Worm (Caenorhabditis elegans): ENCODE results near the gene C06C6.9.

Gene C06C6.9

DNA sequence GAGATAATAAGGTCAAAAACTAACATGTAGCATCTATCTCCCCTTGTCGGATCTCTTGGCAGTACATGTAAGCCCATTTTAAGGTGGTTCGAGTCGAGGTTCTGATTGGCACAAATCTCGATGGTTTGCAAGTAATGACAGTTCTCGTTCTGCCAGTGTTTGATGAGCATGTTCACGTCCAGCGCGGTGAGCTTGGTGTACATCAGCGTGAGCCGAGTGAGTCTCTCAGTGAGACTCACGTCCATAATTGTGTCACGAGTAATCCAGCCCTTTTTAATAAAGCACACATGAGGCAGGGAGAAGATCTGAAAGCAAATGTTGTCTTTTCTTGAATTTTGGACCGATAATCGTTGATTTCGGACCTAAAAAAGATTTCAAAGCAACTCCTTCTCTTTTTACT lies 36.2 kb upstream of the C06C6.9 start, which contains the start of gene T10C6.16:
T10C6.16 (minus strand) TSS at position 245 of the 400 bp plus-strand sequence.
- TF ChIP-seq klf-2 (GFP tag; conservative IDR thresholded peaks at IDR 0.05) (no peak), T22C8.4 (GFP tag; IDR thresholded peaks at IDR 0.05) (no peak), tab-1 (GFP tag; IDR thresholded peaks at IDR 0.05) (no peak), cog-1 (tag; optimal IDR thresholded peaks at IDR 0.05) (no peak), flt-1 (GFP tag; IDR thresholded peaks at IDR 0.05) (no peak), ref-1 (GFP tag; conservative IDR thresholded peaks at IDR 0.05) (no peak), ztf-23 (GFP tag; IDR thresholded peaks at IDR 0.05) (no peak)

DNA sequence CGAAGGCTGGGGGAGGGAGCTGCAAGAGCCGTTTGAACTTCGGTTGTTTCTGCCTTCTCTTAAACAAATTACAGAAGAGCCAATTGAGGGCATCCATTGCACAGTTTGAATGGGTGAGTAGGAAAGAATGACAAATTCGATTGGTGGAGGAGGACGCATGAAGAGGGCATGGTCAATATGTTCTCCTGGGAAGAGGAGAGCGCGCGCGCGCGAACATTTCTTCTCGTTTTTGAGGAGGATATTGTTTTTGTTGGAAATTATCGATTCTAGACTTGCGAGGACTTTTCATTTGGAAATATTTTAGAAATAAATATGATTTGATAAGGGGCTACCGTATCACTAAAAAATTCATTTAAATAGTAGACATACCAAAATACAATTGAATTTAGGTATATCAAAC lies 35.0 kb upstream of the C06C6.9 start, which contains the start of gene T10C6.7:
T10C6.7 (minus strand) TSS at position 143 of the 400 bp plus-strand sequence.
- no peak for TF ChIP-seq med-1 (GFP tag; optimal IDR thresholded peaks at IDR 0.05; ENCODE audit: insufficient read depth)
- no peak for TF ChIP-seq ref-1 (GFP tag; conservative IDR thresholded peaks at IDR 0.05)
- TF ChIP-seq cog-1 (tag; optimal IDR thresholded peaks at IDR 0.05), result no peak
- TF ChIP-seq tab-1 (GFP tag; IDR thresholded peaks at IDR 0.05), result no peak
- no peak for TF ChIP-seq T22C8.4 (GFP tag; IDR thresholded peaks at IDR 0.05)
- no peak for TF ChIP-seq klf-2 (GFP tag; conservative IDR thresholded peaks at IDR 0.05)
- TF ChIP-seq ztf-23 (GFP tag; IDR thresholded peaks at IDR 0.05), result no peak

DNA sequence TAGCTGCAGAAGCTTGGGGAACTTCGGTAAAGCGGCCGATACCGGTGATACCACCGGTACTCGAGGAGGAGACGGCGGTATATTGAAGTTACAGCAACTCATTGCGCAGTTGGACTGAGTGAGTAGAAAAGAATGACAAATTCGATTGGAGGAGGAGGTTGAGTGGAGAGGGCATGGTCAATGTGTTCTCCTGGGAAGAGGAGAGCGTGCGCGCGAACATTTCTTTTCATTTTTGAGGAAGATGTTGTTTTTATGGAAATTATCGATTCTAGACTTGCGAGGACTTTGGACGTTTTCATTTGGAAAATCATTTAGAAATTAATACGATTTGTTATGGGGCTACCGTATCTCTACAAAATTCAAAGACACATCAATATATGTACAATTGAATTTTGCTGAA lies 32.7 kb upstream of the C06C6.9 start:
- TF ChIP-seq ref-1 (GFP tag; conservative IDR thresholded peaks at IDR 0.05) (no peak), med-1 (GFP tag; optimal IDR thresholded peaks at IDR 0.05; ENCODE audit: insufficient read depth) (no peak), cog-1 (tag; optimal IDR thresholded peaks at IDR 0.05) (no peak), ztf-29 (GFP tag; IDR thresholded peaks at IDR 0.05) (no peak), klf-2 (GFP tag; conservative IDR thresholded peaks at IDR 0.05) (no peak), T22C8.4 (GFP tag; IDR thresholded peaks at IDR 0.05) (no peak), tab-1 (GFP tag; IDR thresholded peaks at IDR 0.05) (no peak), ztf-23 (GFP tag; IDR thresholded peaks at IDR 0.05) (no peak), flt-1 (GFP tag; IDR thresholded peaks at IDR 0.05) (no peak)

DNA sequence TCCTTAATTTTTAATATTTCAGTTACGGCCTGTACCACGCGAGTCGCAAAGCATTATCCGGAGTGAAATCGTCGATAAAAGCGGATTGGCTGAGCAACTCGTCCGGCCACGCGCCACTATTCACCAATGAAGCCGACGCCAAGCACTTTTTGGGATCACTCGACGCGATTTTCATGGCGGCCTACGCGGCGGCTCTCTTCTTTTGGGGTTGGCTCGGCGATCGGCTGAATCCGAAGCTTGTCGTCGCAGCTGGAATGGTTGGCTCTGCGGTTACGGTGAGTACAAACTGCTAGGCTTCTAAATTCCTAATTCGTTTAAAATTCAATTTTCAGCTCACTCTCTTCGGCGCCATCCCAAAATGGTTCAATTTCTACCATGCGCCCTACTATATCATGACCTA lies 28.4 kb upstream of the C06C6.9 start:
- TF ChIP-seq flt-1 (GFP tag; IDR thresholded peaks at IDR 0.05) (no peak), tab-1 (GFP tag; IDR thresholded peaks at IDR 0.05) (0 out of 2 replicates have a peak, but pooled peaks have one; percentile 39)

DNA sequence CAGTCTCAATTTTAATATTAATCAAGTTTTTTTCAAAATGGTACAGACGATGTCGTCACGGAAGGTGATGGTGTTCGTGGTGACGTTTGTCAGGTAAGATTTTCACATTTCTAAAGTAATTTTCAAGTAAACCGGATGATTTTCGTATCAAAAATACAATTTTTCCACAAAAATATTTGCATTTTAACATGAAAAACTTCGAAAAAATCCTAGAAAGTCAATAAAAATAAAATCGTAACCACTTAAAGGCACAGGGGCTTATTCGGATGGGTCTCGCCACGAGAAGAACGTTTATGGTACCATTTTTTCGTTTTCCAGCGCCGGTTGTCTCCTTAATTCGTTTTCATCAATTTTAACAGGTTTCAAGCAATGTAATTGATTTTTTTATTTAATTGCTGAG lies 27.7 kb upstream of the C06C6.9 start, which contains the start of gene T10C6.6:
T10C6.6 (plus strand) TSS at position 27 of the 400 bp plus-strand sequence.
- no peak for TF ChIP-seq ref-1 (GFP tag; conservative IDR thresholded peaks at IDR 0.05)

DNA sequence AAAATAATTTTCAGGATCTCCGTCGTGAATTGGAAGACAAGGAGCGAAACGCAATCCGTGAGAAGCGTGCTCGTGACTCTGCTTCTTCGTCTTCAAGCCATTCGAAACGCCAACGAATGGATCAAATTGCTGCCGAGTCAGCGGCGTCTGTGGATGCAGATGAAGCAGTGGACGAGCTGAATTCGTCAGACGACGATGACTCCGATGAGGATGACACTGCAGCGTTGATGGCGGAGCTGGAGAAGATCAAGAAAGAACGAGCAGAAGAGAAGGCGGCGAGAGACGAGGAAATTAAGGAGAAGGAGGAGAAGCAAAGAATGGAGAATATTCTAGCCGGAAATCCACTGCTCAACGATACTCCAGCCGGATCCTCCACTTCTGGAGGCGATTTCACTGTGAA lies 27.0 kb upstream of the C06C6.9 start:
- TF ChIP-seq ref-1 (GFP tag; conservative IDR thresholded peaks at IDR 0.05) (no peak), cog-1 (tag; optimal IDR thresholded peaks at IDR 0.05) (no peak), ztf-23 (GFP tag; IDR thresholded peaks at IDR 0.05) (no peak), flt-1 (GFP tag; IDR thresholded peaks at IDR 0.05) (no peak), tab-1 (GFP tag; IDR thresholded peaks at IDR 0.05) (no peak)

DNA sequence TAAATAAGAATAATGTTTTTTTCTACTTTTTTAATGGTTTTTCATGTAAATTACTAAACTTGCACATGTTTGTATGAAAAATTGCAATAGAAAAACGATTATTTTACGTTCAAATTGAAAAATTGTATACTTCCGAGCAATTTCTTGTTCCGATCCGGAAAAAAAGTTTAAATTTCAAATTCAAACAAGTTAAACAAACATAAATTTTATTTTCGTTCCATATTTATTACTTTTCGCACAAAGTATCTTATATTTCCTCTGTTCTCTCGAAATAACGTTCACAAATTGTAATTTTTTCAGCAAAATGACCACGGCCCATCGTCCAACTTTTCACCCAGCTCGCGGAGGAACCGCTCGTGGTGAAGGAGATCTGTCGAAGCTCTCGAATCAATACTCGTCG lies 26.5 kb upstream of the C06C6.9 start, which contains the start of gene cwc-15:
cwc-15 (plus strand) TSS at position 301 of the 400 bp plus-strand sequence.
- TF ChIP-seq med-1 (GFP tag; optimal IDR thresholded peaks at IDR 0.05; ENCODE audit: insufficient read depth) (no peak), klf-2 (GFP tag; conservative IDR thresholded peaks at IDR 0.05) (no peak), ztf-29 (GFP tag; IDR thresholded peaks at IDR 0.05) (no peak), tab-1 (GFP tag; IDR thresholded peaks at IDR 0.05) (no peak), ref-1 (GFP tag; conservative IDR thresholded peaks at IDR 0.05) (no peak), flt-1 (GFP tag; IDR thresholded peaks at IDR 0.05) (no peak), ztf-23 (GFP tag; IDR thresholded peaks at IDR 0.05) (no peak), T22C8.4 (GFP tag; IDR thresholded peaks at IDR 0.05) (no peak), cog-1 (tag; optimal IDR thresholded peaks at IDR 0.05) (no peak)

DNA sequence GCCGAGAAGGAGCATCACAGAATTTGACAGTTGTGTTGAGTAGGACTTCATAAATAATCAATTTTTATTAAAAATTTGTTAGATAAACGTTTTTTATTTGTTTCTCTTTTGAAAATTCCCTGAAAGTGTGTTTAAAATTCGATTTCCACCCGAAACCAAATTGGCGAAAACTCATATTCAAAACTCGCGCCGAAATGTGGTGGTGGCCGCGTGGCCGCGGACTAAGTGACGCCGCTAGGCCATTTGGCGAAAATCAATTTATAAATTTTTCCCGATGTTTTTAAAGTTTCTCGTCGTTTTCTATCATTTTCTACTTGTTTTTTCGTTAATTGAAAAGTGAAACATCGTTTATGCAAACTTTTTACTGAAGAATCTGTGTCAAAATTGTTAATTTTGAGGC lies 26.0 kb upstream of the C06C6.9 start:
- TF ChIP-seq ref-1 (GFP tag; conservative IDR thresholded peaks at IDR 0.05) (no peak), flt-1 (GFP tag; IDR thresholded peaks at IDR 0.05) (peak; percentile 61), T22C8.4 (GFP tag; IDR thresholded peaks at IDR 0.05) (no peak; the same call in 1 of the 2 replicates), ztf-23 (GFP tag; IDR thresholded peaks at IDR 0.05) (0 out of 2 replicates have a peak, but pooled peaks have one; percentile 40), cog-1 (tag; optimal IDR thresholded peaks at IDR 0.05) (peak; percentile 30), med-1 (GFP tag; optimal IDR thresholded peaks at IDR 0.05; ENCODE audit: insufficient read depth) (no peak), ztf-29 (GFP tag; IDR thresholded peaks at IDR 0.05) (no peak), tab-1 (GFP tag; IDR thresholded peaks at IDR 0.05) (no peak), klf-2 (GFP tag; conservative IDR thresholded peaks at IDR 0.05) (no peak)

DNA sequence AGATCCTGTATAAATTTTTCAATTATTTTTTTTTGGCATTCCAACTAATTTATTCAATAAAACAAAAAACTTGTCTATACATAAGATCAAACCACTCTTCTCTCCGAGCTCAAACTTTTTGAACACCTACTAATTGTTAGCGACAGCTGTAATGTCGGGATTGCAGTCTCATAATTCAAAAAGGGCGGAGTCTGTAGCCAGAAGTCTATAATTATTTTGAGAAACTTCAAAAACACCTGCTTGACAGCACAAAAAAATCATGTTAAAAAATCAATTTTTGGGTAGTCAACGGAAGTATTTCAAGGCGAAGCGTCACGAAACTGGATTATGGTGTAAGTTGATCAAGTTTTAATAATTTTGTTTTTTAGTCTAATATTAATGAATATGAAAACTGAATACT lies 23.5 kb upstream of the C06C6.9 start, which contains the start of gene srx-44:
srx-44 (plus strand) TSS at position 301 of the 400 bp plus-strand sequence.
- TF ChIP-seq med-1 (GFP tag; optimal IDR thresholded peaks at IDR 0.05; ENCODE audit: insufficient read depth), result no peak
- no peak for TF ChIP-seq flt-1 (GFP tag; IDR thresholded peaks at IDR 0.05)
- TF ChIP-seq ztf-29 (GFP tag; IDR thresholded peaks at IDR 0.05), result no peak
- no peak for TF ChIP-seq ztf-23 (GFP tag; IDR thresholded peaks at IDR 0.05)
- no peak for TF ChIP-seq klf-2 (GFP tag; conservative IDR thresholded peaks at IDR 0.05)
- TF ChIP-seq ref-1 (GFP tag; conservative IDR thresholded peaks at IDR 0.05), result no peak
- no peak for TF ChIP-seq cog-1 (tag; optimal IDR thresholded peaks at IDR 0.05)
- no peak for TF ChIP-seq tab-1 (GFP tag; IDR thresholded peaks at IDR 0.05)

DNA sequence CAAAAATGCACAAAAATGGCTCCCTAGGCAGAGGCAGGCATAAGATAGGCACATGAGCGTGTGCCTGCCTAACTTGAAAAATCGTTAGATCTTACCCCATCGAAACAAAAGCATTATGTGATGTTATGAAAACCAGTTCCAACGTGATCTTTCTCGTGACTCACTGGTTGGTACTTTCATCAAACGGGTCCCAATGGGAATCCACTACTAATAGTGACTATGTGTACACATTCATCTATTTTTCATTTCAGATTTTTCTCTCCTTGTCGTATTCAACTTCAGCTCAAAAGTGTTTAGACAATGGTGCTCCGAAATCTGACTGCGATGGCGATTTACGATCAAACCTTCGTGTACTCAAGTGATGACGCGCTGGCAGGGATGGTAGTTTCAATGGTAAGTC lies 21.1 kb upstream of the C06C6.9 start, which contains the start of gene srx-43:
srx-43 (plus strand) TSS at position 301 of the 400 bp plus-strand sequence.
- TF ChIP-seq cog-1 (tag; optimal IDR thresholded peaks at IDR 0.05) (no peak), T22C8.4 (GFP tag; IDR thresholded peaks at IDR 0.05) (no peak), ztf-23 (GFP tag; IDR thresholded peaks at IDR 0.05) (no peak), med-1 (GFP tag; optimal IDR thresholded peaks at IDR 0.05; ENCODE audit: insufficient read depth) (no peak), flt-1 (GFP tag; IDR thresholded peaks at IDR 0.05) (no peak), tab-1 (GFP tag; IDR thresholded peaks at IDR 0.05) (no peak), ref-1 (GFP tag; conservative IDR thresholded peaks at IDR 0.05) (no peak), ztf-29 (GFP tag; IDR thresholded peaks at IDR 0.05) (no peak), klf-2 (GFP tag; conservative IDR thresholded peaks at IDR 0.05) (no peak)
